Fruit fly (Drosophila melanogaster) whole organism, embryonic: ENCODE measurements around the gene CG12581.

Experiments
- Antp ChIP-seq: fragments of 200-800 bp; sonication (Bioruptor generic); optimal IDR thresholded peaks from 3 replicates; lab custom pipeline; 2016; ENCODE audit warnings: missing biosample characterization, missing genetic modification characterization
- Atf-2 ChIP-seq: fragments of 200-800 bp; sonication (Bioruptor generic); optimal IDR thresholded peaks from 2 replicates; lab custom pipeline; 2016; ENCODE audit warnings: missing biosample characterization, missing genetic modification characterization
- Atf3 ChIP-seq: fragments of 200-800 bp; sonication (Bioruptor generic); optimal IDR thresholded peaks from 3 replicates; lab custom pipeline; 2016; ENCODE audit warnings: missing biosample characterization, missing genetic modification characterization
- B-H1 ChIP-seq: fragments of 200-800 bp; sonication (Bioruptor generic); IDR thresholded peaks from 3 replicates; pipeline ENCODE4 v1.3.6; 2022; ENCODE audit warnings: missing biosample characterization, missing genetic modification characterization
- Blimp-1 ChIP-seq: fragments of 200-800 bp; sonication (Bioruptor generic); optimal IDR thresholded peaks from 3 replicates; lab custom pipeline; 2018; ENCODE audit warnings: missing biosample characterization, missing genetic modification characterization, mild to moderate bottlenecking, moderate library complexity, missing genetic modification reagents
- CG11695 ChIP-seq: fragments of 200-800 bp; sonication (Bioruptor generic); IDR thresholded peaks from 3 replicates; pipeline ENCODE4 v1.3.6; 2022; ENCODE audit warnings: missing biosample characterization, missing genetic modification characterization
- CG12155 ChIP-seq: fragments of 200-800 bp; sonication (Bioruptor generic); optimal IDR thresholded peaks from 3 replicates; lab custom pipeline; 2016; ENCODE audit warnings: missing biosample characterization, missing genetic modification characterization
- CG14014 ChIP-seq: fragments of 200-800 bp; sonication (Bioruptor generic); IDR thresholded peaks from 2 replicates; pipeline ENCODE4 v1.3.6; 2022; ENCODE audit warnings: missing biosample characterization, missing genetic modification characterization
- CG14667 ChIP-seq: fragments of 200-800 bp; sonication (Bioruptor generic); IDR thresholded peaks from 2 replicates; pipeline ENCODE4 v1.3.6; 2022; ENCODE audit warnings: missing biosample characterization, missing genetic modification characterization
- CG15073 ChIP-seq: fragments of 200-800 bp; sonication (Bioruptor generic); optimal IDR thresholded peaks from 2 replicates; lab custom pipeline; 2016; ENCODE audit warnings: missing biosample characterization, missing genetic modification characterization
- CG16863 ChIP-seq: fragments of 200-800 bp; sonication (Bioruptor generic); optimal IDR thresholded peaks from 3 replicates; lab custom pipeline; 2016; ENCODE audit warnings: missing biosample characterization, missing genetic modification characterization
- CG18599 ChIP-seq: fragments of 200-800 bp; sonication (Bioruptor generic); optimal IDR thresholded peaks from 3 replicates; lab custom pipeline; 2017; ENCODE audit warnings: missing biosample characterization, missing genetic modification characterization, mild to moderate bottlenecking, moderate library complexity, missing genetic modification reagents
- CG32772 ChIP-seq: fragments of 200-800 bp; sonication (Bioruptor generic); IDR thresholded peaks from 2 replicates; pipeline ENCODE4 v1.3.6; 2022; ENCODE audit warnings: missing biosample characterization, missing genetic modification characterization
- CG3281 ChIP-seq: fragments of 200-800 bp; sonication (Bioruptor generic); optimal IDR thresholded peaks from 3 replicates; lab custom pipeline; 2017; ENCODE audit warnings: missing biosample characterization, mild to moderate bottlenecking, missing genetic modification characterization
- CG34224 ChIP-seq: fragments of 200-800 bp; sonication (Bioruptor generic); IDR thresholded peaks from 3 replicates; pipeline ENCODE4 v1.3.6; 2022; ENCODE audit warnings: missing biosample characterization, missing genetic modification characterization; ENCODE audit not compliant: partially characterized antibody
- CG4360 ChIP-seq: fragments of 200-800 bp; sonication (Bioruptor generic); IDR thresholded peaks from 2 replicates; pipeline ENCODE4 v1.3.6; 2022; ENCODE audit warnings: missing biosample characterization, missing genetic modification characterization
- CG7745 ChIP-seq: fragments of 200-800 bp; sonication (Bioruptor generic); optimal IDR thresholded peaks from 2 replicates; lab custom pipeline; 2018; ENCODE audit warnings: missing biosample characterization, mild to moderate bottlenecking, missing genetic modification characterization, moderate library complexity
- CG7786 ChIP-seq: fragments of 200-800 bp; sonication (Bioruptor generic); optimal IDR thresholded peaks from 2 replicates; lab custom pipeline; 2016; ENCODE audit warnings: missing biosample characterization, missing genetic modification characterization
- CG7839 ChIP-seq: fragments of 200-800 bp; sonication (Bioruptor generic); optimal IDR thresholded peaks from 3 replicates; lab custom pipeline; 2018; ENCODE audit warnings: missing biosample characterization, mild to moderate bottlenecking, missing genetic modification characterization, moderate library complexity
- CG8359 ChIP-seq: fragments of 200-800 bp; sonication (Bioruptor generic); optimal IDR thresholded peaks from 2 replicates; lab custom pipeline; 2017; ENCODE audit warnings: missing biosample characterization, mild to moderate bottlenecking, missing genetic modification characterization, borderline replicate concordance
- CG8388 ChIP-seq: fragments of 200-800 bp; sonication (Bioruptor generic); optimal IDR thresholded peaks from 2 replicates; lab custom pipeline; 2019; ENCODE audit warnings: missing biosample characterization, mild to moderate bottlenecking, missing genetic modification characterization, moderate library complexity
- CG8478 ChIP-seq: fragments of >200 bp; optimal IDR thresholded peaks from 2 replicates; lab custom pipeline; 2018
- CG8765 ChIP-seq: fragments of 200-800 bp; sonication (Bioruptor generic); IDR thresholded peaks from 2 replicates; pipeline ENCODE4 v1.3.6; 2022; ENCODE audit warnings: missing biosample characterization, missing genetic modification characterization
- CHES-1-like ChIP-seq: fragments of 200-800 bp; sonication (Bioruptor generic); optimal IDR thresholded peaks from 2 replicates; lab custom pipeline; 2016; ENCODE audit warnings: missing biosample characterization, missing genetic modification characterization
- Deaf1 ChIP-seq: fragments of 200-800 bp; optimal IDR thresholded peaks from 3 replicates; lab custom pipeline; 2019; ENCODE audit warnings: missing biosample characterization, mild to moderate bottlenecking, missing genetic modification characterization, moderate library complexity
- Dek ChIP-seq: fragments of 200-800 bp; sonication (Bioruptor generic); optimal IDR thresholded peaks from 3 replicates; lab custom pipeline; 2019; ENCODE audit warnings: missing biosample characterization, mild to moderate bottlenecking, missing genetic modification characterization, moderate library complexity
- E2f2 ChIP-seq: fragments of 200-800 bp; sonication (Bioruptor generic); IDR thresholded peaks from 2 replicates; pipeline ENCODE4 v1.3.6; 2022; ENCODE audit warnings: missing biosample characterization, missing genetic modification characterization
- Gsc ChIP-seq: fragments of 200-800 bp; sonication (Bioruptor generic); IDR thresholded peaks from 2 replicates; pipeline ENCODE4 v1.3.6; 2022; ENCODE audit warnings: missing biosample characterization, missing genetic modification characterization
- HLH3B ChIP-seq: fragments of 200-800 bp; sonication (Bioruptor generic); IDR thresholded peaks from 2 replicates; pipeline ENCODE4 v1.3.6; 2022; ENCODE audit warnings: missing biosample characterization, missing genetic modification characterization
- Hmr ChIP-seq: fragments of 200-800 bp; sonication (Bioruptor generic); optimal IDR thresholded peaks from 3 replicates; lab custom pipeline; 2017; ENCODE audit warnings: mild to moderate bottlenecking, missing biosample characterization, missing genetic modification reagents, missing genetic modification characterization
- Hr39 ChIP-seq: fragments of >200 bp; optimal IDR thresholded peaks from 2 replicates; lab custom pipeline; 2017
- Lhr ChIP-seq: fragments of 200-800 bp; sonication (Bioruptor generic); optimal IDR thresholded peaks from 3 replicates; lab custom pipeline; 2017; ENCODE audit warnings: mild to moderate bottlenecking, missing biosample characterization, missing genetic modification reagents, missing genetic modification characterization
- Pdp1 ChIP-seq, 2 experiments: fragments of 200-800 bp; sonication (Bioruptor generic); optimal IDR thresholded peaks; 3 replicates each; lab custom pipeline; 2016; ENCODE audit warnings: missing biosample characterization in 2 of 2, missing genetic modification characterization in 2 of 2, mild to moderate bottlenecking in 1 of 2, moderate library complexity in 1 of 2
- Sox100B ChIP-seq: fragments of 200-800 bp; sonication (Bioruptor generic); optimal IDR thresholded peaks from 3 replicates; lab custom pipeline; 2018; ENCODE audit warnings: missing biosample characterization, mild to moderate bottlenecking, missing genetic modification characterization
- Xbp1 ChIP-seq: fragments of 200-800 bp; sonication (Bioruptor generic); optimal IDR thresholded peaks from 3 replicates; lab custom pipeline; 2016; ENCODE audit warnings: missing biosample characterization, mild to moderate bottlenecking, missing genetic modification characterization
- abd-A ChIP-seq: fragments of 200-800 bp; sonication (Bioruptor generic); optimal IDR thresholded peaks from 3 replicates; lab custom pipeline; 2019; ENCODE audit warnings: missing biosample characterization, mild to moderate bottlenecking, missing genetic modification characterization, moderate library complexity
- ash1 ChIP-seq: fragments of 200-800 bp; sonication (Bioruptor generic); optimal IDR thresholded peaks from 2 replicates; lab custom pipeline; 2018; ENCODE audit warnings: missing biosample characterization, mild to moderate bottlenecking, missing genetic modification characterization
- br ChIP-seq: fragments of >200 bp; optimal IDR thresholded peaks from 2 replicates; lab custom pipeline; 2017
- cato ChIP-seq: fragments of 200-800 bp; sonication (Bioruptor generic); optimal IDR thresholded peaks from 2 replicates; lab custom pipeline; 2016; ENCODE audit warnings: missing biosample characterization, missing genetic modification characterization, borderline replicate concordance
- chinmo ChIP-seq: fragments of 200-800 bp; sonication (Bioruptor generic); IDR thresholded peaks from 4 replicates; pipeline ENCODE4 v1.3.6; 2022; ENCODE audit warnings: missing biosample characterization, missing genetic modification characterization; ENCODE audit not compliant: partially characterized antibody
- chm ChIP-seq: fragments of 200-800 bp; sonication (Bioruptor generic); IDR thresholded peaks from 2 replicates; pipeline ENCODE4 v1.3.6; 2022; ENCODE audit warnings: missing biosample characterization, missing genetic modification characterization
- disco-r ChIP-seq: fragments of 200-800 bp; sonication (Bioruptor generic); optimal IDR thresholded peaks from 2 replicates; lab custom pipeline; 2016; ENCODE audit warnings: missing biosample characterization, missing genetic modification characterization
- esg ChIP-seq: fragments of 200-800 bp; sonication (Bioruptor generic); conservative IDR thresholded peaks from 2 replicates; pipeline ENCODE4 v1.3.6; 2022; ENCODE audit warnings: missing biosample characterization, missing genetic modification characterization
- fru ChIP-seq: fragments of >200 bp; optimal IDR thresholded peaks from 2 replicates; lab custom pipeline; 2017
- gfzf ChIP-seq: fragments of 200-800 bp; sonication (Bioruptor generic); optimal IDR thresholded peaks from 2 replicates; lab custom pipeline; 2016; ENCODE audit warnings: missing biosample characterization, mild to moderate bottlenecking, missing genetic modification characterization, moderate library complexity
- hb ChIP-seq: fragments of 200-800 bp; sonication (Bioruptor generic); IDR thresholded peaks from 3 replicates; pipeline ENCODE4 v1.3.6; 2022; ENCODE audit warnings: missing biosample characterization, missing genetic modification characterization; ENCODE audit not compliant: partially characterized antibody
- onecut ChIP-seq: fragments of 200-800 bp; sonication (Bioruptor generic); IDR thresholded peaks from 2 replicates; pipeline ENCODE4 v1.3.6; 2022; ENCODE audit warnings: missing biosample characterization, missing genetic modification characterization
- pho ChIP-seq: fragments of 200-800 bp; sonication (Bioruptor generic); optimal IDR thresholded peaks from 2 replicates; lab custom pipeline; 2016; ENCODE audit warnings: missing biosample characterization, missing genetic modification characterization
- sim ChIP-seq: fragments of 200-800 bp; sonication (Bioruptor generic); IDR thresholded peaks from 2 replicates; pipeline ENCODE4 v1.3.6; 2022; ENCODE audit warnings: missing biosample characterization, missing genetic modification characterization
- sna ChIP-seq: fragments of 200-800 bp; sonication (Bioruptor generic); IDR thresholded peaks from 2 replicates; pipeline ENCODE4 v1.3.6; 2022; ENCODE audit warnings: missing biosample characterization, missing genetic modification characterization; ENCODE audit not compliant: partially characterized antibody
- tgo ChIP-seq: fragments of 200-800 bp; sonication (Bioruptor generic); IDR thresholded peaks from 3 replicates; pipeline ENCODE4 v1.3.6; 2022; ENCODE audit warnings: missing biosample characterization, missing genetic modification characterization
- unpg ChIP-seq: fragments of 200-800 bp; sonication (Bioruptor generic); optimal IDR thresholded peaks from 3 replicates; lab custom pipeline; 2018; ENCODE audit warnings: missing biosample characterization, mild to moderate bottlenecking, missing genetic modification characterization, moderate library complexity
- wdn ChIP-seq: fragments of 200-800 bp; sonication (Bioruptor generic); IDR thresholded peaks from 2 replicates; pipeline ENCODE4 v1.3.6; 2022; ENCODE audit warnings: missing biosample characterization, missing genetic modification characterization

The CG12581 gene

dm6 chr3R:4197055-4197454 is 22.6 kb downstream of the CG12581 start, which contains the start of gene beta-Man (continued):
- no peak for TF ChIP-seq abd-A
- no peak for TF ChIP-seq CG4360 (GFP tag; lab: Robert Waterston, UW)
- no peak for TF ChIP-seq wdn (GFP tag; lab: Robert Waterston, UW)
- TF ChIP-seq chinmo = 0 out of 4 replicates have a peak, but pooled peaks have one; percentile 30
- TF ChIP-seq ash1 = no peak
- no peak for TF ChIP-seq sim (GFP tag; lab: Robert Waterston, UW)
- TF ChIP-seq gfzf (GFP tag; lab: Kevin White, UChicago) = peak; percentile 66
- no peak for TF ChIP-seq CHES-1-like
- no peak for TF ChIP-seq CG11695 (GFP tag; lab: Robert Waterston, UW)
- TF ChIP-seq HLH3B (GFP tag; lab: Robert Waterston, UW) = no peak
- TF ChIP-seq Hr39 = no peak
- no peak for TF ChIP-seq cato
- TF ChIP-seq B-H1 (GFP tag; lab: Robert Waterston, UW) = no peak
- no peak for TF ChIP-seq tgo (GFP tag; lab: Robert Waterston, UW)
- TF ChIP-seq CG12155 (GFP tag; lab: Kevin White, UChicago) = no peak
- no peak for TF ChIP-seq esg (GFP tag; lab: Robert Waterston, UW)
- no peak for TF ChIP-seq hb (GFP tag; lab: Robert Waterston, UW)
- peak; percentile 27; the same call in 1 of the 3 replicates for TF ChIP-seq CG34224
- peak; percentile 4 for TF ChIP-seq CG3281 (GFP tag; lab: Kevin White, UChicago)
- peak; percentile 34; the same call in 1 of the 2 replicates for TF ChIP-seq E2f2
- TF ChIP-seq Antp (GFP tag; lab: Kevin White, UChicago) = no peak
- TF ChIP-seq Gsc = no peak
- TF ChIP-seq pho (GFP tag; lab: Kevin White, UChicago) = no peak
- TF ChIP-seq CG15073 (GFP tag; lab: Kevin White, UChicago) = no peak
- no peak for TF ChIP-seq CG8765 (GFP tag; lab: Robert Waterston, UW)
- TF ChIP-seq Lhr = peak; percentile 90
- no peak for TF ChIP-seq sna
- no peak for TF ChIP-seq CG14014 (GFP tag; lab: Robert Waterston, UW)
- no peak for TF ChIP-seq CG7745 (tag; lab: Kevin White, UChicago)
- TF ChIP-seq Atf3 (GFP tag; lab: Kevin White, UChicago) = no peak
- TF ChIP-seq CG18599 (GFP tag; lab: Kevin White, UChicago) = no peak
- no peak for TF ChIP-seq CG14667 (GFP tag; lab: Robert Waterston, UW)
- TF ChIP-seq Pdp1 (GFP tag; optimal IDR thresholded peaks at IDR 0.05; lab: Kevin White, UChicago) = no peak
- TF ChIP-seq CG7786 = no peak
- TF ChIP-seq CG8478 (lab: Kevin White, UChicago) = no peak
- TF ChIP-seq unpg (GFP tag; lab: Kevin White, UChicago) = no peak
- peak; percentile 17 for TF ChIP-seq Hmr (GFP tag; lab: Kevin White, UChicago)
- no peak for TF ChIP-seq disco-r (GFP tag; lab: Kevin White, UChicago)
- no peak for TF ChIP-seq CG7839 (tag; lab: Kevin White, UChicago)
- TF ChIP-seq Atf-2 (GFP tag; lab: Kevin White, UChicago) = no peak
- no peak for TF ChIP-seq CG32772
- no peak for TF ChIP-seq CG8359 (GFP tag; lab: Kevin White, UChicago)
- no peak for TF ChIP-seq Sox100B (GFP tag; lab: Kevin White, UChicago)
- TF ChIP-seq chm (GFP tag; lab: Robert Waterston, UW) = no peak
- TF ChIP-seq Deaf1 (tag; lab: Kevin White, UChicago) = peak; percentile 97
- no peak for TF ChIP-seq br (lab: Kevin White, UChicago)
- no peak for TF ChIP-seq CG8388 (GFP tag; lab: Kevin White, UChicago)
- no peak for TF ChIP-seq Xbp1 (GFP tag; lab: Kevin White, UChicago)
- TF ChIP-seq onecut (GFP tag; lab: Robert Waterston, UW) = no peak
- peak; percentile 75 for TF ChIP-seq Blimp-1
- TF ChIP-seq CG16863 (GFP tag; lab: Kevin White, UChicago) = no peak
- no peak for TF ChIP-seq Dek (tag; lab: Kevin White, UChicago)
- TF ChIP-seq fru = no peak
